Worm (Caenorhabditis elegans): ENCODE results near the gene T01B4.3.
A peak's percentile ranks its signal among the peaks of the same experiment; 100 is the strongest.

Gene T01B4.3

ce11 chrX:16331932-16332485 is 14.5 kb upstream of the T01B4.3 start, which contains the start of gene taf-3 (continued):
- TF ChIP-seq lin-35 (GFP tag; optimal IDR thresholded peaks at IDR 0.05) (peak; percentile 24 to 70), ceh-82 (tag; optimal IDR thresholded peaks at IDR 0.05) (peak in 1 of 3 experiments; percentile 61), lin-14 (GFP tag; optimal IDR thresholded peaks at IDR 0.05) (peak; percentile 82), unc-62 (GFP tag; optimal IDR thresholded peaks at IDR 0.05) (no peak), pax-3 (tag; optimal IDR thresholded peaks at IDR 0.05) (no peak), ceh-8 (GFP tag; optimal IDR thresholded peaks at IDR 0.05) (no peak), hlh-4 (tag; optimal IDR thresholded peaks at IDR 0.05) (no peak), hlh-17 (GFP tag; optimal IDR thresholded peaks at IDR 0.05; ENCODE audit: borderline replicate concordance) (no peak), efl-3 (GFP tag; optimal IDR thresholded peaks at IDR 0.05) (no peak), ceh-88 (GFP tag; IDR thresholded peaks at IDR 0.05) (no peak), rnt-1 (tag; optimal IDR thresholded peaks at IDR 0.05) (peak; percentile 62), vab-15 (tag; optimal IDR thresholded peaks at IDR 0.05) (no peak), grh-1 (GFP tag; IDR thresholded peaks at IDR 0.05) (no peak), pqm-1 (tag; optimal IDR thresholded peaks at IDR 0.05) (no peak), elt-3 (tag; optimal IDR thresholded peaks at IDR 0.05) (no peak), lin-39 (tag; optimal IDR thresholded peaks at IDR 0.05) (no peak), ets-5 (GFP tag; IDR thresholded peaks at IDR 0.05) (no peak), Y116A8C.19 (tag; optimal IDR thresholded peaks at IDR 0.05; ENCODE audit: borderline replicate concordance) (no peak), fkh-4 (tag; optimal IDR thresholded peaks at IDR 0.05; ENCODE audit: borderline replicate concordance) (no peak), nhr-85 (tag) (peak; percentile 35), aly-2 (tag; optimal IDR thresholded peaks at IDR 0.05) (no peak), lin-13 (GFP tag; optimal IDR thresholded peaks at IDR 0.05) (no peak), ces-1 (GFP tag; optimal IDR thresholded peaks at IDR 0.05) (no peak), tlp-1 (tag; optimal IDR thresholded peaks at IDR 0.05) (no peak), xbp-1 (tag; optimal IDR thresholded peaks at IDR 0.05) (peak; percentile 15), fkh-8 (tag; optimal IDR thresholded peaks at IDR 0.05) (no peak), snu-23 (GFP tag; optimal IDR thresholded peaks at IDR 0.05) (peak; percentile 57), F16B12.6 (tag; optimal IDR thresholded peaks at IDR 0.05) (no peak), sup-37 (GFP tag; optimal IDR thresholded peaks at IDR 0.05) (no peak), jun-1 (tag; optimal IDR thresholded peaks at IDR 0.05) (no peak), nhr-76 (tag; optimal IDR thresholded peaks at IDR 0.05) (no peak), irx-1 (tag; optimal IDR thresholded peaks at IDR 0.05) (peak; percentile 20), fos-1 (tag; optimal IDR thresholded peaks at IDR 0.05) (peak; percentile 47), nhr-77 (tag; optimal IDR thresholded peaks at IDR 0.05) (peak; percentile 5), egl-13 (tag; optimal IDR thresholded peaks at IDR 0.05) (no peak), skn-1 (tag; optimal IDR thresholded peaks at IDR 0.05) (peak; percentile 36), mef-2 (tag; optimal IDR thresholded peaks at IDR 0.05) (no peak), ztf-11 (tag; optimal IDR thresholded peaks at IDR 0.05) (no peak), unc-130 (tag; optimal IDR thresholded peaks at IDR 0.05) (no peak), C16A3.4 (tag; optimal IDR thresholded peaks at IDR 0.05) (peak; percentile 59), ceh-90 (tag; optimal IDR thresholded peaks at IDR 0.05) (no peak), nhr-28 (tag; optimal IDR thresholded peaks at IDR 0.05) (no peak), unc-30 (tag; optimal IDR thresholded peaks at IDR 0.05) (no peak), nhr-11 (tag; optimal IDR thresholded peaks at IDR 0.05) (no peak), nhr-90 (tag; optimal IDR thresholded peaks at IDR 0.05; ENCODE audit: poor library complexity) (no peak), snpc-4 (tag; optimal IDR thresholded peaks at IDR 0.05) (no peak), fkh-10 (GFP tag; optimal IDR thresholded peaks at IDR 0.05) (no peak), aha-1 (tag; optimal IDR thresholded peaks at IDR 0.05) (no peak), nhr-20 (tag; optimal IDR thresholded peaks at IDR 0.05) (peak; percentile 62), sox-4 (tag; optimal IDR thresholded peaks at IDR 0.05) (no peak), blmp-1 (tag; optimal IDR thresholded peaks at IDR 0.05) (peak; percentile 76), efl-1 (optimal IDR thresholded peaks at IDR 0.05) (peak; percentile 30 to 68), efl-1 (GFP tag; optimal IDR thresholded peaks at IDR 0.05 in 1 of 2) (no peak), lsy-2 (tag; optimal IDR thresholded peaks at IDR 0.05) (peak; percentile 22 to 64)

All from whole organism, L1 larva.